Fruit fly (Drosophila melanogaster) whole organism, embryonic: ENCODE measurements around the gene CG42540.

Source experiments
- Atf6 ChIP-seq: fragments of 200-800 bp; sonication (Bioruptor generic); IDR thresholded peaks from 2 replicates; pipeline ENCODE4 v1.3.6; 2022; ENCODE audit warnings: missing biosample characterization, missing genetic modification characterization
- CG10366 ChIP-seq: fragments of 200-800 bp; sonication (Bioruptor generic); IDR thresholded peaks from 2 replicates; pipeline ENCODE4 v1.3.6; 2022; ENCODE audit warnings: missing biosample characterization, missing genetic modification characterization
- CG10979 ChIP-seq: fragments of 200-800 bp; sonication (Bioruptor generic); optimal IDR thresholded peaks from 2 replicates; lab custom pipeline; 2018; ENCODE audit warnings: missing biosample characterization, mild to moderate bottlenecking, missing genetic modification characterization, moderate library complexity
- CG11504 ChIP-seq: fragments of 200-800 bp; sonication (Bioruptor generic); optimal IDR thresholded peaks from 3 replicates; lab custom pipeline; 2019; ENCODE audit warnings: missing biosample characterization, mild to moderate bottlenecking, missing genetic modification characterization, moderate library complexity
- CG14441 ChIP-seq: fragments of 200-800 bp; sonication (Bioruptor generic); IDR thresholded peaks from 2 replicates; pipeline ENCODE4 v1.3.6; 2022; ENCODE audit warnings: missing biosample characterization, missing genetic modification characterization
- CG17385 ChIP-seq: fragments of 200-800 bp; sonication (Bioruptor generic); optimal IDR thresholded peaks from 3 replicates; lab custom pipeline; 2018; ENCODE audit warnings: missing biosample characterization, mild to moderate bottlenecking, missing genetic modification characterization
- CG17912 ChIP-seq: fragments of 200-800 bp; sonication (Bioruptor generic); optimal IDR thresholded peaks from 2 replicates; lab custom pipeline; 2018; ENCODE audit warnings: missing biosample characterization, mild to moderate bottlenecking, missing genetic modification characterization
- CG2199 ChIP-seq: fragments of 200-800 bp; sonication (Bioruptor generic); IDR thresholded peaks from 3 replicates; pipeline ENCODE4 v1.3.6; 2022; ENCODE audit warnings: missing biosample characterization, missing genetic modification characterization
- CG30020 ChIP-seq: fragments of 200-800 bp; optimal IDR thresholded peaks from 2 replicates; lab custom pipeline; 2019; ENCODE audit warnings: missing biosample characterization, mild to moderate bottlenecking, missing genetic modification characterization, moderate library complexity
- CG31224 ChIP-seq: fragments of 200-800 bp; sonication (Bioruptor generic); IDR thresholded peaks from 2 replicates; pipeline ENCODE4 v1.3.6; 2022; ENCODE audit warnings: missing biosample characterization, missing genetic modification characterization
- CG3163 ChIP-seq: fragments of 200-800 bp; sonication (Bioruptor generic); optimal IDR thresholded peaks from 3 replicates; lab custom pipeline; 2016; ENCODE audit warnings: missing biosample characterization, missing genetic modification characterization
- CG32532 ChIP-seq: fragments of 200-800 bp; sonication (Bioruptor generic); IDR thresholded peaks from 2 replicates; pipeline ENCODE4 v1.3.6; 2022; ENCODE audit warnings: missing biosample characterization, missing genetic modification characterization
- CG34376 ChIP-seq: fragments of 200-800 bp; sonication (Bioruptor generic); optimal IDR thresholded peaks from 2 replicates; lab custom pipeline; 2018; ENCODE audit warnings: missing biosample characterization, mild to moderate bottlenecking, missing genetic modification characterization
- CG3838 ChIP-seq: fragments of 200-800 bp; sonication (Bioruptor generic); optimal IDR thresholded peaks from 3 replicates; lab custom pipeline; 2016; ENCODE audit warnings: missing biosample characterization, missing genetic modification characterization
- CG4404 ChIP-seq: fragments of 200-800 bp; sonication (Bioruptor generic); IDR thresholded peaks from 2 replicates; pipeline ENCODE4 v1.3.6; 2022; ENCODE audit warnings: missing biosample characterization, missing genetic modification characterization
- CG4424 ChIP-seq: fragments of 200-800 bp; sonication (Bioruptor generic); optimal IDR thresholded peaks from 3 replicates; lab custom pipeline; 2016; ENCODE audit warnings: missing biosample characterization, missing genetic modification characterization
- CG6254 ChIP-seq: fragments of 200-800 bp; sonication (Bioruptor generic); optimal IDR thresholded peaks from 3 replicates; lab custom pipeline; 2017; ENCODE audit warnings: mild to moderate bottlenecking, missing biosample characterization, missing genetic modification reagents, missing genetic modification characterization
- CG6654 ChIP-seq: fragments of 200-800 bp; sonication (Bioruptor generic); optimal IDR thresholded peaks from 2 replicates; lab custom pipeline; 2017; ENCODE audit warnings: missing biosample characterization, mild to moderate bottlenecking, missing genetic modification characterization
- CG7745 ChIP-seq: fragments of 200-800 bp; sonication (Bioruptor generic); optimal IDR thresholded peaks from 2 replicates; lab custom pipeline; 2018; ENCODE audit warnings: missing biosample characterization, mild to moderate bottlenecking, missing genetic modification characterization, moderate library complexity
- CG8765 ChIP-seq: fragments of 200-800 bp; sonication (Bioruptor generic); IDR thresholded peaks from 2 replicates; pipeline ENCODE4 v1.3.6; 2022; ENCODE audit warnings: missing biosample characterization, missing genetic modification characterization
- D ChIP-seq, 2 experiments: fragments of 200-800 bp in 1 of 2; fragments of >200 bp in 1 of 2; sonication (Bioruptor generic) in 1 of 2; optimal IDR thresholded peaks; 2 replicates in 1 of 2; 3 replicates in 1 of 2; lab custom pipeline; 2017; ENCODE audit warnings: mild to moderate bottlenecking in 1 of 2, missing biosample characterization in 1 of 2, missing genetic modification characterization in 1 of 2, missing genetic modification reagents in 1 of 2
- Dref ChIP-seq: fragments of 200-800 bp; sonication (Bioruptor generic); IDR thresholded peaks from 2 replicates; pipeline ENCODE4 v1.3.6; 2022; ENCODE audit warnings: missing biosample characterization, missing genetic modification characterization
- Drgx ChIP-seq: fragments of 200-800 bp; sonication (Bioruptor generic); IDR thresholded peaks from 2 replicates; pipeline ENCODE4 v1.3.6; 2022; ENCODE audit warnings: missing biosample characterization, missing genetic modification characterization
- Elba2 ChIP-seq: fragments of 200-800 bp; sonication (Bioruptor generic); optimal IDR thresholded peaks from 3 replicates; lab custom pipeline; 2016; ENCODE audit warnings: missing biosample characterization, missing genetic modification characterization
- Ets97D ChIP-seq: fragments of 200-800 bp; sonication (Bioruptor generic); optimal IDR thresholded peaks from 3 replicates; lab custom pipeline; 2016; ENCODE audit warnings: missing biosample characterization, missing genetic modification characterization
- Fer2 ChIP-seq: fragments of 200-800 bp; sonication (Bioruptor generic); optimal IDR thresholded peaks from 2 replicates; lab custom pipeline; 2018; ENCODE audit warnings: missing biosample characterization, mild to moderate bottlenecking, missing genetic modification characterization, moderate library complexity
- Gsc ChIP-seq: fragments of 200-800 bp; sonication (Bioruptor generic); IDR thresholded peaks from 2 replicates; pipeline ENCODE4 v1.3.6; 2022; ENCODE audit warnings: missing biosample characterization, missing genetic modification characterization
- H2.0 ChIP-seq: fragments of 200-800 bp; sonication (Bioruptor generic); IDR thresholded peaks from 2 replicates; pipeline ENCODE4 v1.3.6; 2022; ENCODE audit warnings: missing biosample characterization, missing genetic modification characterization
- HLH3B ChIP-seq: fragments of 200-800 bp; sonication (Bioruptor generic); IDR thresholded peaks from 2 replicates; pipeline ENCODE4 v1.3.6; 2022; ENCODE audit warnings: missing biosample characterization, missing genetic modification characterization
- Hr51 ChIP-seq, 2 experiments: fragments of 200-800 bp; sonication (Bioruptor generic); optimal IDR thresholded peaks; 2 replicates in 1 of 2; 3 replicates in 1 of 2; lab custom pipeline; 2016 to 2018; ENCODE audit warnings: missing biosample characterization in 2 of 2, missing genetic modification characterization in 2 of 2, mild to moderate bottlenecking in 1 of 2, moderate library complexity in 1 of 2
- Jarid2 ChIP-seq: fragments of 200-800 bp; sonication (Bioruptor generic); optimal IDR thresholded peaks from 3 replicates; lab custom pipeline; 2017; ENCODE audit warnings: mild to moderate bottlenecking, missing biosample characterization, missing genetic modification reagents, missing genetic modification characterization
- Myb ChIP-seq: fragments of 200-800 bp; sonication (Bioruptor generic); optimal IDR thresholded peaks from 2 replicates; lab custom pipeline; 2016; ENCODE audit warnings: missing biosample characterization, missing genetic modification characterization
- NfI ChIP-seq: fragments of 200-800 bp; sonication (Bioruptor generic); optimal IDR thresholded peaks from 3 replicates; lab custom pipeline; 2018; ENCODE audit warnings: missing biosample characterization, mild to moderate bottlenecking, missing genetic modification characterization, moderate library complexity
- Rfx ChIP-seq: fragments of 200-800 bp; sonication (Bioruptor generic); IDR thresholded peaks from 2 replicates; pipeline ENCODE4 v1.3.6; 2022; ENCODE audit warnings: missing biosample characterization, missing genetic modification characterization
- Scr ChIP-seq: fragments of 200-800 bp; sonication (Bioruptor generic); IDR thresholded peaks from 2 replicates; pipeline ENCODE4 v1.3.6; 2022; ENCODE audit warnings: missing biosample characterization, missing genetic modification characterization; ENCODE audit not compliant: partially characterized antibody
- Stat92E ChIP-seq, 3 experiments: fragments of >200 bp in 2 of 3; fragments of 200-800 bp in 1 of 3; sonication (Bioruptor generic) in 1 of 3; optimal IDR thresholded peaks; 2 replicates each; lab custom pipeline; 2017 to 2019; ENCODE audit warnings: missing biosample characterization in 3 of 3, missing genetic modification characterization in 3 of 3, mild to moderate bottlenecking in 1 of 3, moderate library complexity in 1 of 3
- YL-1 ChIP-seq: fragments of 200-800 bp; sonication (Bioruptor generic); optimal IDR thresholded peaks from 3 replicates; lab custom pipeline; 2017; ENCODE audit warnings: missing biosample characterization, mild to moderate bottlenecking, missing genetic modification characterization
- bab2 ChIP-seq: fragments of 200-800 bp; sonication (Bioruptor generic); optimal IDR thresholded peaks from 2 replicates; lab custom pipeline; 2016; ENCODE audit warnings: missing biosample characterization, missing genetic modification characterization
- br ChIP-seq: fragments of >200 bp; optimal IDR thresholded peaks from 2 replicates; lab custom pipeline; 2017
- cato ChIP-seq: fragments of 200-800 bp; sonication (Bioruptor generic); optimal IDR thresholded peaks from 2 replicates; lab custom pipeline; 2016; ENCODE audit warnings: missing biosample characterization, missing genetic modification characterization, borderline replicate concordance
- ci ChIP-seq: fragments of 200-800 bp; sonication (Bioruptor generic); IDR thresholded peaks from 3 replicates; pipeline ENCODE4 v1.3.6; 2022; ENCODE audit warnings: missing biosample characterization, missing genetic modification characterization
- disco-r ChIP-seq: fragments of 200-800 bp; sonication (Bioruptor generic); optimal IDR thresholded peaks from 2 replicates; lab custom pipeline; 2016; ENCODE audit warnings: missing biosample characterization, missing genetic modification characterization
- dysf ChIP-seq: fragments of 200-800 bp; sonication (Bioruptor generic); IDR thresholded peaks from 3 replicates; pipeline ENCODE4 v1.3.6; 2022; ENCODE audit warnings: missing biosample characterization, missing genetic modification characterization
- fd3F ChIP-seq: fragments of 200-800 bp; sonication (Bioruptor generic); optimal IDR thresholded peaks from 2 replicates; lab custom pipeline; 2018; ENCODE audit warnings: missing biosample characterization, mild to moderate bottlenecking, missing genetic modification characterization, moderate library complexity
- hth ChIP-seq: fragments of >200 bp; optimal IDR thresholded peaks from 2 replicates; lab custom pipeline; 2017; ENCODE audit warnings: inconsistent platforms
- lbe ChIP-seq: fragments of 200-800 bp; sonication (Bioruptor generic); optimal IDR thresholded peaks from 2 replicates; lab custom pipeline; 2016; ENCODE audit warnings: missing biosample characterization, mild to moderate bottlenecking, missing genetic modification characterization
- nmo ChIP-seq: fragments of 200-800 bp; sonication (Bioruptor generic); optimal IDR thresholded peaks from 2 replicates; lab custom pipeline; 2018; ENCODE audit warnings: missing biosample characterization, mild to moderate bottlenecking, missing genetic modification characterization, moderate library complexity
- otp ChIP-seq: fragments of 200-800 bp; sonication (Bioruptor generic); IDR thresholded peaks from 3 replicates; pipeline ENCODE4, ENCODE4 v1.3.6; 2022; ENCODE audit warnings: missing biosample characterization, missing genetic modification characterization
- pho ChIP-seq: fragments of 200-800 bp; sonication (Bioruptor generic); optimal IDR thresholded peaks from 2 replicates; lab custom pipeline; 2016; ENCODE audit warnings: missing biosample characterization, missing genetic modification characterization
- ro ChIP-seq: fragments of 200-800 bp; sonication (Bioruptor generic); IDR thresholded peaks from 2 replicates; pipeline ENCODE4 v1.3.6; 2022; ENCODE audit warnings: missing biosample characterization, missing genetic modification characterization
- row ChIP-seq: fragments of 200-800 bp; sonication (Bioruptor generic); IDR thresholded peaks from 3 replicates; pipeline ENCODE4 v1.3.6; 2022; ENCODE audit warnings: missing biosample characterization, missing genetic modification characterization
- twi ChIP-seq: fragments of 200-800 bp; optimal IDR thresholded peaks from 2 replicates; lab custom pipeline; 2019; ENCODE audit warnings: missing biosample characterization, mild to moderate bottlenecking, missing genetic modification characterization, moderate library complexity
- yki ChIP-seq: fragments of >200 bp; optimal IDR thresholded peaks from 3 replicates; lab custom pipeline; 2018

Gene CG42540

DNA sequence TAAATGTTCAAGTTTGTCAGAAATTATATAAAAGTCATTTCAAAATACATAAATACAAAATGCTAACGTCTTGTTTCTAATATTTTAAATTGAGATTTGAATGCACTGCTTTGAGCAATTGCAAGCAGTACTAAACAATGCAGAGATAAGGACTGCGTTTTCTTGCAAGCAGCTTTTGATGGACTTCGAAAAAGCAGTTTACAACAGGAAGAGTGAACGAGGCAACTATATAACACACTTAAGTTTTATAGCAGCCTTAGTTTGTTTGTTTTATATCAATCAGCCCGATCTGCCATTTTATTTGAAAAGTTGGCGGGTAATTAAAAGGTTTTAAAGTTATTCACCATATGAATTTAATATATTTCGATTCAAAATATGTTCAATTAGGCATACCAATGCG lies 2.5 kb upstream of the CG42540 start (continued):
- no peak for TF ChIP-seq NfI (GFP tag; lab: Kevin White, UChicago)
- no peak for TF ChIP-seq hth (lab: Kevin White, UChicago)
- no peak for TF ChIP-seq CG4404 (GFP tag; lab: Robert Waterston, UW)
- no peak for TF ChIP-seq ci (GFP tag; lab: Robert Waterston, UW)
- no peak for TF ChIP-seq bab2
- peak; percentile 11 for TF ChIP-seq Elba2
- no peak for TF ChIP-seq HLH3B
- TF ChIP-seq cato (GFP tag; lab: Kevin White, UChicago), result no peak
- TF ChIP-seq CG6654, result no peak
- TF ChIP-seq Drgx (GFP tag; lab: Robert Waterston, UW), result no peak
- no peak for TF ChIP-seq CG30020
- no peak for TF ChIP-seq CG31224 (GFP tag; lab: Robert Waterston, UW)
- TF ChIP-seq CG3163, result no peak
- TF ChIP-seq CG17912 (GFP tag; lab: Kevin White, UChicago), result no peak
- peak; percentile 94 for TF ChIP-seq Myb (GFP tag; lab: Kevin White, UChicago)
- TF ChIP-seq ro (GFP tag; lab: Robert Waterston, UW), result no peak
- peak; percentile 72 for TF ChIP-seq nmo
- no peak for TF ChIP-seq CG7745 (tag; lab: Kevin White, UChicago)
- no peak; the same call in 1 of the 2 replicates for TF ChIP-seq Rfx (GFP tag; lab: Robert Waterston, UW)
- no peak for TF ChIP-seq CG10366 (GFP tag; lab: Robert Waterston, UW)
- no peak for TF ChIP-seq CG10979 (tag; lab: Kevin White, UChicago)
- no peak for TF ChIP-seq Gsc (GFP tag; lab: Robert Waterston, UW)
- no peak for TF ChIP-seq Atf6 (GFP tag; lab: Robert Waterston, UW)
- TF ChIP-seq CG14441 (GFP tag; lab: Robert Waterston, UW), result no peak
- no peak for TF ChIP-seq Fer2 (tag; lab: Kevin White, UChicago)
- no peak for TF ChIP-seq lbe
- no peak for TF ChIP-seq yki
- TF ChIP-seq br (lab: Kevin White, UChicago), result no peak
- TF ChIP-seq CG17385 (GFP tag; lab: Kevin White, UChicago), result no peak
- TF ChIP-seq Ets97D (GFP tag; lab: Kevin White, UChicago), result peak; percentile 69
- TF ChIP-seq CG4424 (GFP tag; lab: Kevin White, UChicago), result no peak
- no peak for TF ChIP-seq CG34376 (GFP tag; lab: Kevin White, UChicago)
- no peak for TF ChIP-seq pho (GFP tag; lab: Kevin White, UChicago)
- no peak for TF ChIP-seq CG32532 (GFP tag; lab: Robert Waterston, UW)
- TF ChIP-seq dysf (GFP tag; lab: Robert Waterston, UW), result no peak
- TF ChIP-seq CG11504 (tag; lab: Kevin White, UChicago), result peak; percentile 41
- peak; percentile 31 for TF ChIP-seq twi
- no peak for TF ChIP-seq H2.0 (GFP tag; lab: Robert Waterston, UW)
- TF ChIP-seq fd3F (GFP tag; lab: Kevin White, UChicago), result no peak
- no peak for TF ChIP-seq Dref (GFP tag; lab: Robert Waterston, UW)
- peak; percentile 90; the same call in 2 of the 3 replicates for TF ChIP-seq CG2199 (GFP tag; lab: Robert Waterston, UW)
- TF ChIP-seq Hr51 (GFP tag; optimal IDR thresholded peaks at IDR 0.05; lab: Kevin White, UChicago), result no peak
- no peak for TF ChIP-seq Scr
- TF ChIP-seq disco-r (GFP tag; lab: Kevin White, UChicago), result no peak
- TF ChIP-seq otp (GFP tag; lab: Robert Waterston, UW), result no peak
- no peak for TF ChIP-seq D (optimal IDR thresholded peaks at IDR 0.05; lab: Kevin White, UChicago)
- TF ChIP-seq D (GFP tag; optimal IDR thresholded peaks at IDR 0.05; lab: Kevin White, UChicago), result no peak
- TF ChIP-seq CG8765 (GFP tag; lab: Robert Waterston, UW), result no peak
- TF ChIP-seq Jarid2 (GFP tag; lab: Kevin White, UChicago), result no peak
- TF ChIP-seq YL-1, result no peak
- TF ChIP-seq CG3838 (GFP tag; lab: Kevin White, UChicago), result no peak
- no peak for TF ChIP-seq CG6254 (GFP tag; lab: Kevin White, UChicago)
- TF ChIP-seq row (GFP tag; lab: Robert Waterston, UW), result no peak
- TF ChIP-seq Stat92E (GFP tag; optimal IDR thresholded peaks at IDR 0.05; lab: Kevin White, UChicago), result no peak
